Worm (Caenorhabditis elegans) whole organism, L3 larva: ENCODE results near the gene Y6E2A.4.

Experiments
- R02D3.7 ChIP-seq: fragments of 150-350 bp; optimal IDR thresholded peaks from 2 replicates; lab custom pipeline; 2014; ENCODE audit warnings: missing biosample characterization, missing genetic modification characterization
- ama-1 ChIP-seq: fragments of 150-350 bp; optimal IDR thresholded peaks from 2 replicates; lab custom pipeline; 2018
- ceh-16 ChIP-seq: sonication (generic microtip); optimal IDR thresholded peaks from 2 replicates; lab custom pipeline; 2017; ENCODE audit warnings: missing biosample characterization, missing genetic modification characterization
- ceh-9 ChIP-seq: sonication (generic microtip); optimal IDR thresholded peaks from 2 replicates; lab custom pipeline; 2018; ENCODE audit warnings: missing biosample characterization, missing genetic modification characterization
- egl-27 ChIP-seq: sonication (generic microtip); optimal IDR thresholded peaks from 4 replicates; lab custom pipeline; 2017; ENCODE audit warnings: missing biosample characterization, missing genetic modification reagents, missing genetic modification characterization
- fos-1 ChIP-seq: fragments of 150-350 bp; optimal IDR thresholded peaks from 2 replicates; lab custom pipeline; 2014; ENCODE audit warnings: missing biosample characterization, missing genetic modification characterization
- pqm-1 ChIP-seq: fragments of 150-350 bp; optimal IDR thresholded peaks from 2 replicates; lab custom pipeline; 2017; ENCODE audit warnings: missing biosample characterization, missing genetic modification characterization, inconsistent platforms
- unc-62 ChIP-seq: fragments of 150-350 bp; sonication (generic microtip); optimal IDR thresholded peaks from 4 replicates; lab custom pipeline; 2014; ENCODE audit warnings: missing biosample characterization, missing genetic modification reagents, missing genetic modification characterization

- TF ChIP-seq egl-27 (tag; lab: Kevin White, UChicago) (peak; percentile 33), fos-1 (no peak), pqm-1 (tag; lab: Kevin White, UChicago) (peak; percentile 54), ama-1 (lab: Kevin White, UChicago) (peak; percentile 62), unc-62 (GFP tag; lab: Kevin White, UChicago) (no peak), ceh-9 (no peak), R02D3.7 (tag; lab: Kevin White, UChicago) (peak; percentile 87), ceh-16 (no peak)
These were observed 49.6 kb upstream of the Y6E2A.4 start, which contains the start of the genes haf-3 and F57A10.2 for ce11 chrV:15766122-15766594.
